Fruit fly (Drosophila melanogaster): ENCODE results near the gene ppk21.

Gene ppk21

DNA sequence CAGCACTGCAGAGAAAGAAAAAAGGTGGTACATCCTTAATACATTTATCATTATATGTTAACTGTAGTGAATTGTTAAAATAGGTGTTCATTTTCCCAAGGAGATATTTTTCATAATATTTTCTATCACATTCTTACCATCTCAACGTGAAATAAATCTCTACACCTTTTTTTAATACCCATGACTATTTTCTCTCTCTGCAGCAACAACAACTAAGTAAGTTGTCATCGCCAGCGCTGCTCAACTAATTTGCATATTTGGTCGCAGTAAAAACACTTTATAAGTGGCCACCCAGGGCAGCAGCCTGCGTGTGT is 25.9 kb downstream of the ppk21 start (continued):
- TF ChIP-seq OdsH (GFP tag; optimal IDR thresholded peaks at IDR 0.05) = peak; percentile 41
- TF ChIP-seq svp (GFP tag) = peak; percentile 13
- peak; percentile 71 for TF ChIP-seq Ets96B (tag; optimal IDR thresholded peaks at IDR 0.05)
- TF ChIP-seq topi (GFP tag; optimal IDR thresholded peaks at IDR 0.05) = peak; percentile 44
- peak; percentile 49 for TF ChIP-seq Met (GFP tag; optimal IDR thresholded peaks at IDR 0.05)
- no peak for TF ChIP-seq CG7368 (GFP tag; optimal IDR thresholded peaks at IDR 0.05)
- TF ChIP-seq Blimp-1 (GFP tag; optimal IDR thresholded peaks at IDR 0.05) = no peak
- peak; percentile 55 for TF ChIP-seq fd59A (GFP tag; optimal IDR thresholded peaks at IDR 0.05)
- TF ChIP-seq salr (GFP tag; optimal IDR thresholded peaks at IDR 0.05) = peak in 1 of 2 experiments; percentile 37
- TF ChIP-seq CG11902 (GFP tag; optimal IDR thresholded peaks at IDR 0.05) = peak; percentile 32
- peak; percentile 30 for TF ChIP-seq cyc (GFP tag; optimal IDR thresholded peaks at IDR 0.05)
- TF ChIP-seq Hr38 (GFP tag; optimal IDR thresholded peaks at IDR 0.05) = no peak
- TF ChIP-seq Sox14 (GFP tag; optimal IDR thresholded peaks at IDR 0.05) = peak; percentile 49
- TF ChIP-seq CG8319 (GFP tag; optimal IDR thresholded peaks at IDR 0.05) = no peak
- no peak for TF ChIP-seq vri (GFP tag; optimal IDR thresholded peaks at IDR 0.05)
- peak; percentile 36 for TF ChIP-seq CG6276 (GFP tag; optimal IDR thresholded peaks at IDR 0.05)
- TF ChIP-seq net (GFP tag; optimal IDR thresholded peaks at IDR 0.05) = peak; percentile 42
- peak; percentile 24 for TF ChIP-seq CG4318 (GFP tag; optimal IDR thresholded peaks at IDR 0.05)
- TF ChIP-seq CG34406 (GFP tag; optimal IDR thresholded peaks at IDR 0.05) = peak; percentile 6
- peak; percentile 31 for TF ChIP-seq CG8632 (GFP tag; optimal IDR thresholded peaks at IDR 0.05)

DNA sequence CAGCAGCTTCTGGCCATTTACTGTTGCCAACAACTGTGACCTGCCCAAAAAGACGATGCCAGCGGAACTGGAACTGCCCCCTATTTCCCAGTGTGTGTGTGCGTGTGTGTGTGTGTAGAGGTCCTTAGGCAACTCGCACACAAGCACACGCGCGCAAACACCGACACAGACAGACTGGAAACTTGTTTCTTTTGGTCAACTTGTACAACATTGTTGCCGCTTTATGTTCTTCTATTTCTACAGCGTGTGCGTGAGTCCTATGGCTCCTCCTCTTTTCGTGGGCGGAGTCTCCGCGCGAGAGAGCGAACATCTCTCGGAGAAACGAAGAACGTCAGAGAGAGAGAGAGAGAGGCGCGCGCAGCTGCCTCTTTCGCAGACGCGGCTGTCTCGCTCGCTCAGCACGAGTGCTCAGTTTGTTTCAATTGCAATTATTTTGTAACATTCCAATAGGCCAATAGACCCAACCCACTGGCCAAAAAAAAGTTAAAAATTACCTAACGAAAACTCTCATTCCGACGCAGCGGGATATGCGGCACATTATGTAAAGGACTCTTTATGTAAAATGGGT is 26.5 kb downstream of the ppk21 start:
- TF ChIP-seq CG6163 (GFP tag; IDR thresholded peaks at IDR 0.05) (0 out of 3 replicates have a peak, but pooled peaks have one; percentile 5), dsx (GFP tag; optimal IDR thresholded peaks at IDR 0.05; ENCODE audit: poor library complexity, severe bottlenecking) (peak; percentile 100), Smox (GFP tag; optimal IDR thresholded peaks at IDR 0.05) (no peak), Hr38 (GFP tag; optimal IDR thresholded peaks at IDR 0.05) (no peak), eg (GFP tag; IDR thresholded peaks at IDR 0.05) (0 out of 3 replicates have a peak, but pooled peaks have one; percentile 19)

DNA sequence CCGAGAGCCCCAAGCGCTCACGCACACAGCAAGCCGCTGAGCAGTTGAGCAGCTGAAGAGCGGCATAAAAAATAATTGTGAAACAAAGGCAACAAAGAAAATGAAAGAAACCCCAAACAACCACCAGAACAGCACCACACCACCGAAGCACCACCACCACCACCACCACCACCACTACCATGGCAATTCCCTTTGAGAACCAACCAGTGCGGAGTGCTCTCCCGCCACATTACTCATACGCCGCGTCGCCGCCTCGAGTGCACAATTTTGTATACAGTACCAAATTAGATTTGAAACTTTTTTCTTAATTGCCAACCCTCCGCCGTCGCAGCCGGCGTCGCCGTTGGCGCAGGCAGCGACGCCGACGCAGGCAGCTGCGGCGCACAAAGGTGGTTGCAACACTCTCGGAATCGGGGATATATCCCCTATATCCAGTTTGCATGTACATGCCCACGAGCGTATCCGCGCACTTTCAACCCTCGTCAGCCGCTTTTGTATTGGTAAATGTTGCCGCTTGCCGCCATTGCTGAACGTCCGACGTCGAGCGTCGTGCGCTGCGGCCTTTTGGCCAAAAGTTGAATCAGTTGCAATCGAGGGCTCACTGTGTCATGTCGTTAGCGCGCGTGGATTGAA is 27.5 kb downstream of the ppk21 start, which contains the start of gene dmrt99B:
Gene dmrt99B, plus strand, starts transcription at position 583 of the 633 bp plus-strand sequence.
- TF ChIP-seq CG6854 (GFP tag; optimal IDR thresholded peaks at IDR 0.05) (no peak), CG1621 (tag; optimal IDR thresholded peaks at IDR 0.05) (no peak), Sox14 (GFP tag; optimal IDR thresholded peaks at IDR 0.05) (peak; percentile 29), dsx (GFP tag; optimal IDR thresholded peaks at IDR 0.05; ENCODE audit: poor library complexity, severe bottlenecking) (peak; percentile 43), lz (GFP tag; optimal IDR thresholded peaks at IDR 0.05) (no peak), Met (GFP tag; optimal IDR thresholded peaks at IDR 0.05) (no peak), Eip75B (GFP tag; optimal IDR thresholded peaks at IDR 0.05) (no peak), Eip93F (GFP tag; optimal IDR thresholded peaks at IDR 0.05) (no peak), cyc (GFP tag; optimal IDR thresholded peaks at IDR 0.05) (no peak), fd59A (GFP tag; optimal IDR thresholded peaks at IDR 0.05) (no peak), eg (GFP tag; IDR thresholded peaks at IDR 0.05) (0 out of 3 replicates have a peak, but pooled peaks have one; percentile 20), Ets21C (GFP tag; optimal IDR thresholded peaks at IDR 0.05) (no peak)

DNA sequence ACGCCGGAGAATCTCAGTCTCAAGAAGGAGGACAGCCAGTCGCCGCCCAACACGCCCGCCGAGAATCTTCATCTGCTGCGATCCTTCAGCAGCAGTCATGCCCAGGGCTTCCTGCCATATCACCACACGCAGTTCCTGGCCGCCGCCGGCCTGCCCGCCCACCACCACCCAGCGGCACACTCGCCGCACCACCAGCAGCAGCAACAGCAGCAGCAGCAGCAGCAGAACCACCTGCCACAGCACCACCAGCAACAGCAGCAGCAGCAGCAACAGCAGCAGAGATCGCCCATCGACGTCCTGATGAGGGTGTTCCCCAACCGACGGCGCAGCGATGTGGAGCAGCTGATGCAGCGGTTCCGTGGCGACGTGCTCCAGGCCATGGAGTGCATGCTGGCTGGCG is 31.2 kb downstream of the ppk21 start:
- TF ChIP-seq pdm3 (GFP tag; optimal IDR thresholded peaks at IDR 0.05) = no peak
- no peak for TF ChIP-seq CG10631 (GFP tag; optimal IDR thresholded peaks at IDR 0.05)
- TF ChIP-seq Sox14 (GFP tag; optimal IDR thresholded peaks at IDR 0.05) = no peak
- no peak for TF ChIP-seq CG31627 (GFP tag; optimal IDR thresholded peaks at IDR 0.05)
- no peak for TF ChIP-seq achi (GFP tag; optimal IDR thresholded peaks at IDR 0.05)
- TF ChIP-seq CG11902 (GFP tag; optimal IDR thresholded peaks at IDR 0.05) = no peak

All from whole organism, prepupa.